Fruit fly (Drosophila melanogaster) whole organism, adult: Measurements from ENCODE around the gene CG10132.

Source experiments
- CG11617 ChIP-seq: fragments of 200-800 bp; sonication (Bioruptor generic); optimal IDR thresholded peaks from 2 replicates; lab custom pipeline; 2017; ENCODE audit warnings: mild to moderate bottlenecking, missing biosample characterization, missing genetic modification reagents, missing genetic modification characterization
- CG12768 ChIP-seq: fragments of 200-800 bp; sonication (Bioruptor generic); optimal IDR thresholded peaks from 2 replicates; lab custom pipeline; 2017; ENCODE audit warnings: missing biosample characterization, missing genetic modification characterization, mild to moderate bottlenecking, moderate library complexity, missing genetic modification reagents
- CG14711 ChIP-seq: fragments of 200-800 bp; sonication (Bioruptor generic); optimal IDR thresholded peaks from 2 replicates; lab custom pipeline; 2018; ENCODE audit warnings: missing biosample characterization, mild to moderate bottlenecking, missing genetic modification characterization, moderate library complexity
- CG1620 ChIP-seq: fragments of 200-800 bp; sonication (Bioruptor generic); optimal IDR thresholded peaks from 2 replicates; lab custom pipeline; 2016; ENCODE audit warnings: missing biosample characterization, missing genetic modification characterization
- CG33017 ChIP-seq: fragments of 200-800 bp; sonication (Bioruptor generic); optimal IDR thresholded peaks from 2 replicates; lab custom pipeline; 2018; ENCODE audit warnings: missing biosample characterization, mild to moderate bottlenecking, missing genetic modification characterization, moderate library complexity
- CG5204 ChIP-seq: fragments of 200-800 bp; sonication (Bioruptor generic); optimal IDR thresholded peaks from 2 replicates; lab custom pipeline; 2016; ENCODE audit warnings: missing biosample characterization, missing genetic modification characterization
- CG7045 ChIP-seq: fragments of 200-800 bp; sonication (Bioruptor generic); optimal IDR thresholded peaks from 2 replicates; lab custom pipeline; 2017; ENCODE audit warnings: missing biosample characterization, mild to moderate bottlenecking, missing genetic modification characterization
- CG7101 ChIP-seq: fragments of 200-800 bp; sonication (Bioruptor generic); optimal IDR thresholded peaks from 2 replicates; lab custom pipeline; 2018; ENCODE audit warnings: missing biosample characterization, mild to moderate bottlenecking, missing genetic modification characterization, moderate library complexity
- Crg-1 ChIP-seq: fragments of 200-800 bp; sonication (Bioruptor generic); optimal IDR thresholded peaks from 2 replicates; lab custom pipeline; 2016; ENCODE audit warnings: missing biosample characterization, missing genetic modification characterization
- Hr96 ChIP-seq: fragments of 200-800 bp; sonication (Bioruptor generic); optimal IDR thresholded peaks from 2 replicates; lab custom pipeline; 2016; ENCODE audit warnings: missing biosample characterization, missing genetic modification characterization
- Mnt ChIP-seq: fragments of 200-800 bp; sonication (Bioruptor generic); optimal IDR thresholded peaks from 2 replicates; lab custom pipeline; 2016; ENCODE audit warnings: missing biosample characterization, mild to moderate bottlenecking, missing genetic modification characterization
- bab1 ChIP-seq: fragments of 200-800 bp; sonication (Bioruptor generic); optimal IDR thresholded peaks from 3 replicates; lab custom pipeline; 2019; ENCODE audit warnings: missing biosample characterization, mild to moderate bottlenecking, missing genetic modification characterization, moderate library complexity
- cic ChIP-seq: fragments of 200-800 bp; sonication (Bioruptor generic); optimal IDR thresholded peaks from 2 replicates; lab custom pipeline; 2017; ENCODE audit warnings: missing biosample characterization, mild to moderate bottlenecking, missing genetic modification characterization, moderate library complexity
- cnc ChIP-seq, 2 experiments: fragments of >200 bp; optimal IDR thresholded peaks; 2 replicates each; lab custom pipeline; 2017
- kay ChIP-seq: fragments of 200-800 bp; sonication (Bioruptor generic); peaks from one replicate; lab custom pipeline; 2016; ENCODE audit warnings: missing biosample characterization, missing genetic modification characterization, borderline replicate concordance
- ovo ChIP-seq: fragments of 200-800 bp; sonication (Bioruptor generic); optimal IDR thresholded peaks from 2 replicates; lab custom pipeline; 2016; ENCODE audit warnings: missing biosample characterization, missing genetic modification characterization
- pad ChIP-seq: fragments of 200-800 bp; sonication (Bioruptor generic); optimal IDR thresholded peaks from 3 replicates; lab custom pipeline; 2017; ENCODE audit warnings: missing biosample characterization, missing genetic modification characterization, mild to moderate bottlenecking, moderate library complexity, missing genetic modification reagents
- tj ChIP-seq: fragments of 200-800 bp; sonication (Bioruptor generic); optimal IDR thresholded peaks from 3 replicates; lab custom pipeline; 2017; ENCODE audit warnings: missing biosample characterization, mild to moderate bottlenecking, missing genetic modification characterization, moderate library complexity
- toe ChIP-seq: fragments of 200-800 bp; sonication (Bioruptor generic); optimal IDR thresholded peaks from 2 replicates; lab custom pipeline; 2016; ENCODE audit warnings: missing biosample characterization, missing genetic modification characterization

Gene CG10132

dm6 chr2L:19571574-19572495, 53.2 kb downstream of the CG10132 start:
- TF ChIP-seq tj (peak; percentile 5), CG5204 (no peak), CG7045 (GFP tag; lab: Kevin White, UChicago) (no peak), CG1620 (GFP tag; lab: Kevin White, UChicago) (no peak), ovo (GFP tag; lab: Kevin White, UChicago) (peak; percentile 18), cic (peak; percentile 31), pad (GFP tag; lab: Kevin White, UChicago) (peak; percentile 85)

- TF ChIP-seq CG7101 (tag; lab: Kevin White, UChicago) (peak; percentile 42), tj (no peak), CG11617 (GFP tag; lab: Kevin White, UChicago) (no peak), CG12768 (GFP tag; lab: Kevin White, UChicago) (no peak), Mnt (GFP tag; lab: Kevin White, UChicago) (no peak), CG5204 (no peak), Crg-1 (GFP tag; lab: Kevin White, UChicago) (no peak), cnc (optimal IDR thresholded peaks at IDR 0.05; lab: Kevin White, UChicago) (no peak), ovo (GFP tag; lab: Kevin White, UChicago) (peak; percentile 70), CG14711 (tag; lab: Kevin White, UChicago) (peak; percentile 32), bab1 (GFP tag; lab: Kevin White, UChicago) (peak; percentile 52), CG33017 (tag; lab: Kevin White, UChicago) (no peak), CG7045 (GFP tag; lab: Kevin White, UChicago) (no peak), pad (GFP tag; lab: Kevin White, UChicago) (peak; percentile 16)
These were observed 54.1 kb downstream of the CG10132 start for dm6 chr2L:19572496-19573317.

- TF ChIP-seq CG7045 (GFP tag; lab: Kevin White, UChicago) (no peak), Hr96 (GFP tag; lab: Kevin White, UChicago) (no peak), CG1620 (GFP tag; lab: Kevin White, UChicago) (no peak), toe (GFP tag; lab: Kevin White, UChicago) (no peak), CG12768 (GFP tag; lab: Kevin White, UChicago) (no peak), kay (GFP tag; lab: Kevin White, UChicago) (no peak), pad (GFP tag; lab: Kevin White, UChicago) (no peak), CG14711 (tag; lab: Kevin White, UChicago) (no peak), bab1 (GFP tag; lab: Kevin White, UChicago) (no peak)
These were observed 55.7 kb downstream of the CG10132 start for dm6 chr2L:19574364-19574763.
